Fruit fly (Drosophila melanogaster) whole organism, embryonic: ENCODE results near the gene pros.
A peak's percentile ranks its signal among the peaks of the same experiment; 100 is the strongest.

Experiments used
- Abd-B ChIP-seq: fragments of 200-800 bp; sonication (Bioruptor generic); optimal IDR thresholded peaks from 2 replicates; lab custom pipeline; 2018; ENCODE audit warnings: missing biosample characterization, mild to moderate bottlenecking, missing genetic modification characterization, moderate library complexity
- Ada2b ChIP-seq: fragments of 200-800 bp; sonication (Bioruptor generic); IDR thresholded peaks from 2 replicates; pipeline ENCODE4 v1.3.6; 2022; ENCODE audit warnings: missing biosample characterization, missing genetic modification characterization
- CG10267 ChIP-seq: fragments of 200-800 bp; sonication (Bioruptor generic); optimal IDR thresholded peaks from 2 replicates; lab custom pipeline; 2018; ENCODE audit warnings: missing biosample characterization, mild to moderate bottlenecking, missing genetic modification characterization, moderate library complexity
- CG10431 ChIP-seq: fragments of 200-800 bp; sonication (Bioruptor generic); optimal IDR thresholded peaks from 3 replicates; lab custom pipeline; 2018; ENCODE audit warnings: missing biosample characterization, mild to moderate bottlenecking, missing genetic modification characterization
- CG12391 ChIP-seq: fragments of 200-800 bp; sonication (Bioruptor generic); optimal IDR thresholded peaks from 3 replicates; lab custom pipeline; 2018; ENCODE audit warnings: missing biosample characterization, mild to moderate bottlenecking, missing genetic modification characterization, moderate library complexity
- CG12942 ChIP-seq: fragments of 200-800 bp; sonication (Bioruptor generic); optimal IDR thresholded peaks from 3 replicates; lab custom pipeline; 2016; ENCODE audit warnings: missing biosample characterization, missing genetic modification characterization
- CG13775 ChIP-seq: fragments of 200-800 bp; sonication (Bioruptor generic); optimal IDR thresholded peaks from 3 replicates; lab custom pipeline; 2017; ENCODE audit warnings: missing biosample characterization, mild to moderate bottlenecking, missing genetic modification characterization
- CG14710 ChIP-seq: fragments of 200-800 bp; sonication (Bioruptor generic); optimal IDR thresholded peaks from 3 replicates; lab custom pipeline; 2019; ENCODE audit warnings: missing biosample characterization, mild to moderate bottlenecking, missing genetic modification characterization, moderate library complexity
- CG15269 ChIP-seq: fragments of 200-800 bp; sonication (Bioruptor generic); optimal IDR thresholded peaks from 2 replicates; lab custom pipeline; 2018; ENCODE audit warnings: missing biosample characterization, mild to moderate bottlenecking, missing genetic modification characterization, moderate library complexity
- CG17361 ChIP-seq: fragments of 200-800 bp; sonication (Bioruptor generic); IDR thresholded peaks from 3 replicates; pipeline ENCODE4 v1.3.6; 2022; ENCODE audit warnings: missing biosample characterization, missing genetic modification characterization
- CG3065 ChIP-seq: fragments of 200-800 bp; sonication (Bioruptor generic); optimal IDR thresholded peaks from 2 replicates; lab custom pipeline; 2016; ENCODE audit warnings: missing biosample characterization, missing genetic modification characterization
- CG33213 ChIP-seq: fragments of 200-800 bp; sonication (Bioruptor generic); optimal IDR thresholded peaks from 3 replicates; lab custom pipeline; 2016; ENCODE audit warnings: missing biosample characterization, missing genetic modification characterization
- CG3838 ChIP-seq: fragments of 200-800 bp; sonication (Bioruptor generic); optimal IDR thresholded peaks from 3 replicates; lab custom pipeline; 2016; ENCODE audit warnings: missing biosample characterization, missing genetic modification characterization
- CG6689 ChIP-seq: fragments of 200-800 bp; sonication (Bioruptor generic); IDR thresholded peaks from 2 replicates; pipeline ENCODE4 v1.3.6; 2022; ENCODE audit warnings: missing biosample characterization, missing genetic modification characterization
- CG7556 ChIP-seq: fragments of 200-800 bp; sonication (Bioruptor generic); optimal IDR thresholded peaks from 2 replicates; lab custom pipeline; 2017; ENCODE audit warnings: missing biosample characterization, mild to moderate bottlenecking, missing genetic modification characterization
- CG7928 ChIP-seq: fragments of 200-800 bp; sonication (Bioruptor generic); optimal IDR thresholded peaks from 2 replicates; lab custom pipeline; 2017; ENCODE audit warnings: missing biosample characterization, mild to moderate bottlenecking, missing genetic modification characterization
- CG8290 ChIP-seq, 3 experiments: fragments of 200-800 bp; sonication (Bioruptor generic); optimal IDR thresholded peaks; 2 replicates each; lab custom pipeline; 2016 to 2019; ENCODE audit warnings: missing biosample characterization in 3 of 3, missing genetic modification characterization in 3 of 3, mild to moderate bottlenecking in 2 of 3, moderate library complexity in 1 of 3
- CG8478 ChIP-seq: fragments of >200 bp; optimal IDR thresholded peaks from 2 replicates; lab custom pipeline; 2018
- CG8924 ChIP-seq: fragments of 200-800 bp; optimal IDR thresholded peaks from 3 replicates; lab custom pipeline; 2019; ENCODE audit warnings: missing biosample characterization, mild to moderate bottlenecking, missing genetic modification characterization, moderate library complexity
- CG9876 ChIP-seq: fragments of 200-800 bp; sonication (Bioruptor generic); optimal IDR thresholded peaks from 2 replicates; lab custom pipeline; 2016; ENCODE audit warnings: missing biosample characterization, missing genetic modification characterization
- CTCF ChIP-seq: fragments of 200-800 bp; sonication (Bioruptor generic); optimal IDR thresholded peaks from 2 replicates; lab custom pipeline; 2017; ENCODE audit warnings: missing biosample characterization, mild to moderate bottlenecking, missing genetic modification characterization, moderate library complexity
- Chrac-16 ChIP-seq: fragments of 200-800 bp; sonication (Bioruptor generic); optimal IDR thresholded peaks from 3 replicates; lab custom pipeline; 2016; ENCODE audit warnings: missing biosample characterization, missing genetic modification characterization
- Dad ChIP-seq: fragments of 200-800 bp; sonication (Bioruptor generic); optimal IDR thresholded peaks from 3 replicates; lab custom pipeline; 2016; ENCODE audit warnings: missing biosample characterization, missing genetic modification characterization
- Dip2 ChIP-seq: fragments of 200-800 bp; sonication (Bioruptor generic); IDR thresholded peaks from 2 replicates; pipeline ENCODE4 v1.3.6; 2022; ENCODE audit warnings: missing biosample characterization, missing genetic modification characterization
- Dp ChIP-seq: fragments of 200-800 bp; sonication (Bioruptor generic); optimal IDR thresholded peaks from 2 replicates; lab custom pipeline; 2018; ENCODE audit warnings: missing biosample characterization, mild to moderate bottlenecking, missing genetic modification characterization, moderate library complexity
- ERR ChIP-seq: fragments of 200-800 bp; sonication (Bioruptor generic); optimal IDR thresholded peaks from 2 replicates; lab custom pipeline; 2016; ENCODE audit warnings: missing biosample characterization, missing genetic modification characterization
- Hey ChIP-seq: fragments of 200-800 bp; sonication (Bioruptor generic); optimal IDR thresholded peaks from 3 replicates; lab custom pipeline; 2018; ENCODE audit warnings: missing biosample characterization, mild to moderate bottlenecking, missing genetic modification characterization
- HmgD ChIP-seq: fragments of 200-800 bp; sonication (Bioruptor generic); optimal IDR thresholded peaks from 3 replicates; lab custom pipeline; 2016; ENCODE audit warnings: missing biosample characterization, missing genetic modification characterization
- MESR4 ChIP-seq: fragments of 200-800 bp; sonication (Bioruptor generic); optimal IDR thresholded peaks from 2 replicates; lab custom pipeline; 2018; ENCODE audit warnings: missing biosample characterization, mild to moderate bottlenecking, missing genetic modification characterization, moderate library complexity
- Max ChIP-seq: fragments of 200-800 bp; sonication (Bioruptor generic); optimal IDR thresholded peaks from 2 replicates; lab custom pipeline; 2016; ENCODE audit warnings: missing biosample characterization, mild to moderate bottlenecking, missing genetic modification characterization
- Myb ChIP-seq: fragments of 200-800 bp; sonication (Bioruptor generic); optimal IDR thresholded peaks from 2 replicates; lab custom pipeline; 2016; ENCODE audit warnings: missing biosample characterization, missing genetic modification characterization
- Six4 ChIP-seq: fragments of 200-800 bp; sonication (Bioruptor generic); optimal IDR thresholded peaks from 2 replicates; lab custom pipeline; 2016; ENCODE audit warnings: missing biosample characterization, missing genetic modification characterization
- Xbp1 ChIP-seq: fragments of 200-800 bp; sonication (Bioruptor generic); optimal IDR thresholded peaks from 3 replicates; lab custom pipeline; 2016; ENCODE audit warnings: missing biosample characterization, mild to moderate bottlenecking, missing genetic modification characterization
- YL-1 ChIP-seq: fragments of 200-800 bp; sonication (Bioruptor generic); optimal IDR thresholded peaks from 3 replicates; lab custom pipeline; 2017; ENCODE audit warnings: missing biosample characterization, mild to moderate bottlenecking, missing genetic modification characterization
- ac ChIP-seq: fragments of 200-800 bp; sonication (Bioruptor generic); optimal IDR thresholded peaks from 3 replicates; lab custom pipeline; 2017; ENCODE audit warnings: missing biosample characterization, mild to moderate bottlenecking, missing genetic modification characterization
- br ChIP-seq: fragments of >200 bp; optimal IDR thresholded peaks from 2 replicates; lab custom pipeline; 2017
- ci ChIP-seq: fragments of 200-800 bp; sonication (Bioruptor generic); IDR thresholded peaks from 3 replicates; pipeline ENCODE4 v1.3.6; 2022; ENCODE audit warnings: missing biosample characterization, missing genetic modification characterization
- fd96Cb ChIP-seq: fragments of 200-800 bp; sonication (Bioruptor generic); optimal IDR thresholded peaks from 2 replicates; lab custom pipeline; 2018; ENCODE audit warnings: missing biosample characterization, mild to moderate bottlenecking, missing genetic modification characterization, moderate library complexity
- gce ChIP-seq: fragments of 200-800 bp; sonication (Bioruptor generic); IDR thresholded peaks from 3 replicates; pipeline ENCODE4 v1.3.6; 2022; ENCODE audit warnings: missing biosample characterization, missing genetic modification characterization
- grau ChIP-seq: fragments of 200-800 bp; optimal IDR thresholded peaks from 3 replicates; lab custom pipeline; 2019; ENCODE audit warnings: missing biosample characterization, mild to moderate bottlenecking, missing genetic modification characterization, moderate library complexity
- hkb ChIP-seq, 2 experiments: fragments of 200-800 bp in 1 of 2; fragments of >200 bp in 1 of 2; sonication (Bioruptor generic) in 1 of 2; IDR thresholded peaks in 1 of 2; optimal IDR thresholded peaks in 1 of 2; 2 replicates each; pipeline versions ENCODE4 v1.3.6 to Lab custom; 2017 to 2022; ENCODE audit warnings: missing biosample characterization in 1 of 2, missing genetic modification characterization in 1 of 2
- lbe ChIP-seq: fragments of 200-800 bp; sonication (Bioruptor generic); optimal IDR thresholded peaks from 2 replicates; lab custom pipeline; 2016; ENCODE audit warnings: missing biosample characterization, mild to moderate bottlenecking, missing genetic modification characterization
- lola ChIP-seq, 3 experiments: fragments of >200 bp in 2 of 3; fragments of 200-800 bp in 1 of 3; sonication (Bioruptor generic) in 1 of 3; optimal IDR thresholded peaks; 2 replicates each; lab custom pipeline; 2017 to 2019; ENCODE audit warnings: missing biosample characterization in 3 of 3, missing genetic modification characterization in 3 of 3, mild to moderate bottlenecking in 1 of 3, moderate library complexity in 1 of 3
- mld ChIP-seq: fragments of 200-800 bp; sonication (Bioruptor generic); IDR thresholded peaks from 3 replicates; pipeline ENCODE4 v1.3.6; 2022; ENCODE audit warnings: missing biosample characterization, missing genetic modification characterization; ENCODE audit not compliant: partially characterized antibody
- oc ChIP-seq: fragments of 200-800 bp; sonication (Bioruptor generic); optimal IDR thresholded peaks from 2 replicates; lab custom pipeline; 2018; ENCODE audit warnings: missing biosample characterization, mild to moderate bottlenecking, missing genetic modification characterization, moderate library complexity
- rib ChIP-seq: fragments of 200-800 bp; sonication (Bioruptor generic); IDR thresholded peaks from 2 replicates; pipeline ENCODE4 v1.3.6; 2022; ENCODE audit warnings: missing biosample characterization, missing genetic modification characterization
- sob ChIP-seq: fragments of 200-800 bp; sonication (Bioruptor generic); IDR thresholded peaks from 2 replicates; pipeline ENCODE4 v1.3.6; 2022; ENCODE audit warnings: missing biosample characterization, missing genetic modification characterization
- stc ChIP-seq: fragments of 200-800 bp; sonication (Bioruptor generic); IDR thresholded peaks from 2 replicates; pipeline ENCODE4 v1.3.6; 2022; ENCODE audit warnings: missing biosample characterization, missing genetic modification characterization
- tin ChIP-seq: fragments of 200-800 bp; sonication (Bioruptor generic); optimal IDR thresholded peaks from 3 replicates; lab custom pipeline; 2016; ENCODE audit warnings: missing biosample characterization, missing genetic modification characterization

Gene pros

DNA sequence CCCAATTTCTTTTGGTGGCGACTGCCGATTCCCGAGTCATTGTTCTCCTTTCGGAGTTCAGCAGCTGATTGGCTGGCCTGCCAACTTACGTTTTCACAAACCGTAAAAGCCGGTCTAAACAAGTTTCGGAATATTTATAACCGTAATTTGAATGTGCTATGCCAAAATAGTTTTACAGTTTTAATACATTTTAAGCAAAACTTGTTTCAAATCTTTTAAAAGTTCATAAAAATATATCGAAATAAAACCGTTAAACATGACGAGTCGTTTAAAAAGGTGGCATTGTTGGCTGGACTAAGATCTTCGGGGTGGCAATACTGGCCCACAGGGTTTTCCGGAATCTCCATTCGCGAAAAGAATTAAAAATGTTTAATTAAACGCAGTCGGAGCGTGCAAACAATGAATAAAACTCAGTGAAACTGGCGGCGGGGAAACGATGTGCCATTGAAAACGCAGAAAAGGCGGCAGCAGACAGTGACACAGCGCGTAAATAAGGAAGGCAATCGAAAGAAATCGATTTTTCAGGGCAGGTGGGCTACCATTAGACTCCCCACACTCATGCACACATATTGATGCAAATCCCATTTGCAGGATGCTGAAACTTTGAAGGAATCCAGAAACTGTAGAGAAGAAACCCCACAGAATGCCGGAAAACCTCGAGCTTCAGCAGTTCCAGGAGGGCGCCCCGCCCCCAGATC, 107.4 kb downstream of the pros start, which contains the start of the genes Exd2 and CG5281 (continued):
- peak; percentile 64 for TF ChIP-seq CG10267
- peak; percentile 68 for TF ChIP-seq grau (tag; lab: Kevin White, UChicago)
- TF ChIP-seq CG12942 (GFP tag; lab: Kevin White, UChicago) = peak; percentile 20
- TF ChIP-seq lola (GFP tag; optimal IDR thresholded peaks at IDR 0.05; lab: Kevin White, UChicago) = peak in 1 of 3 experiments; percentile 46
- peak; percentile 29 for TF ChIP-seq Dp
- peak; percentile 67 for TF ChIP-seq CG15269 (tag; lab: Kevin White, UChicago)
- no peak for TF ChIP-seq CG3065
- peak; percentile 56 for TF ChIP-seq Max (GFP tag; lab: Kevin White, UChicago)
- peak; percentile 94 for TF ChIP-seq CG14710 (tag; lab: Kevin White, UChicago)
- TF ChIP-seq Abd-B (GFP tag; lab: Kevin White, UChicago) = peak; percentile 53
- TF ChIP-seq fd96Cb (tag; lab: Kevin White, UChicago) = peak; percentile 9
- peak; percentile 12 for TF ChIP-seq CG10431 (GFP tag; lab: Kevin White, UChicago)
- TF ChIP-seq ac (GFP tag; lab: Kevin White, UChicago) = no peak
- TF ChIP-seq CG33213 = peak; percentile 58
- peak; percentile 59 for TF ChIP-seq tin (GFP tag; lab: Kevin White, UChicago)
- TF ChIP-seq Myb = peak; percentile 95
- TF ChIP-seq CG7556 (GFP tag; lab: Kevin White, UChicago) = peak; percentile 43
- TF ChIP-seq sob (GFP tag; lab: Robert Waterston, UW) = peak; percentile 43; the same call in 1 of the 2 replicates
- TF ChIP-seq br (lab: Kevin White, UChicago) = no peak
- peak; percentile 64; the same call in 2 of the 3 replicates for TF ChIP-seq CG17361 (GFP tag; lab: Robert Waterston, UW)
- TF ChIP-seq Hey (tag; lab: Kevin White, UChicago) = peak; percentile 21
- peak; percentile 43 for TF ChIP-seq MESR4
- peak; percentile 5 for TF ChIP-seq CG3838 (GFP tag; lab: Kevin White, UChicago)
- TF ChIP-seq Dad (GFP tag; lab: Kevin White, UChicago) = peak; percentile 47
- peak; percentile 68 for TF ChIP-seq Chrac-16
- TF ChIP-seq HmgD (GFP tag; lab: Kevin White, UChicago) = no peak
- peak; percentile 36 for TF ChIP-seq CG7928
- TF ChIP-seq CG8478 (lab: Kevin White, UChicago) = no peak
- TF ChIP-seq CG9876 (GFP tag; lab: Kevin White, UChicago) = peak; percentile 21
- peak; percentile 61 for TF ChIP-seq CG13775 (GFP tag; lab: Kevin White, UChicago)
- TF ChIP-seq rib (GFP tag; lab: Robert Waterston, UW) = no peak
- TF ChIP-seq oc (tag; lab: Kevin White, UChicago) = no peak
- TF ChIP-seq CG6689 (GFP tag; lab: Robert Waterston, UW) = peak; percentile 48
- TF ChIP-seq mld (GFP tag; lab: Robert Waterston, UW) = 0 out of 3 replicates have a peak, but pooled peaks have one; percentile 14
- 0 out of 2 replicates have a peak, but pooled peaks have one; percentile 5 for TF ChIP-seq Ada2b (GFP tag; lab: Robert Waterston, UW)
- TF ChIP-seq hkb (optimal IDR thresholded peaks at IDR 0.05; lab: Kevin White, UChicago) = peak; percentile 57
- TF ChIP-seq hkb (GFP tag; IDR thresholded peaks at IDR 0.05; lab: Robert Waterston, UW) = no peak
- peak; percentile 77; the same call in 2 of the 3 replicates for TF ChIP-seq ci (GFP tag; lab: Robert Waterston, UW)
- peak; percentile 70 for TF ChIP-seq CG12391 (tag; lab: Kevin White, UChicago)
- TF ChIP-seq CTCF = peak; percentile 13
- TF ChIP-seq gce (GFP tag; lab: Robert Waterston, UW) = no peak
- peak; percentile 69 for TF ChIP-seq Six4 (GFP tag; lab: Kevin White, UChicago)
- TF ChIP-seq CG8924 (tag; lab: Kevin White, UChicago) = peak; percentile 38
- no peak for TF ChIP-seq CG8290 (GFP tag; optimal IDR thresholded peaks at IDR 0.05; lab: Kevin White, UChicago)
- peak in 1 of 2 experiments; percentile 20 for TF ChIP-seq CG8290 (tag; optimal IDR thresholded peaks at IDR 0.05; lab: Kevin White, UChicago)
- TF ChIP-seq stc (GFP tag; lab: Robert Waterston, UW) = 0 out of 2 replicates have a peak, but pooled peaks have one; percentile 17
- peak; percentile 37 for TF ChIP-seq ERR
- TF ChIP-seq lbe (GFP tag; lab: Kevin White, UChicago) = no peak
- TF ChIP-seq Dip2 (GFP tag; lab: Robert Waterston, UW) = no peak
- peak; percentile 77 for TF ChIP-seq Xbp1 (GFP tag; lab: Kevin White, UChicago)
- peak; percentile 57 for TF ChIP-seq YL-1
